Fruit fly (Drosophila melanogaster) whole organism, adult: ENCODE measurements around the gene ova.

ENCODE experiments used
- CG11617 ChIP-seq: fragments of 200-800 bp; sonication (Bioruptor generic); optimal IDR thresholded peaks from 2 replicates; lab custom pipeline; 2017; ENCODE audit warnings: mild to moderate bottlenecking, missing biosample characterization, missing genetic modification reagents, missing genetic modification characterization
- CG12768 ChIP-seq: fragments of 200-800 bp; sonication (Bioruptor generic); optimal IDR thresholded peaks from 2 replicates; lab custom pipeline; 2017; ENCODE audit warnings: missing biosample characterization, missing genetic modification characterization, mild to moderate bottlenecking, moderate library complexity, missing genetic modification reagents
- CG14711 ChIP-seq: fragments of 200-800 bp; sonication (Bioruptor generic); optimal IDR thresholded peaks from 2 replicates; lab custom pipeline; 2018; ENCODE audit warnings: missing biosample characterization, mild to moderate bottlenecking, missing genetic modification characterization, moderate library complexity
- CG1620 ChIP-seq: fragments of 200-800 bp; sonication (Bioruptor generic); optimal IDR thresholded peaks from 2 replicates; lab custom pipeline; 2016; ENCODE audit warnings: missing biosample characterization, missing genetic modification characterization
- CG33017 ChIP-seq: fragments of 200-800 bp; sonication (Bioruptor generic); optimal IDR thresholded peaks from 2 replicates; lab custom pipeline; 2018; ENCODE audit warnings: missing biosample characterization, mild to moderate bottlenecking, missing genetic modification characterization, moderate library complexity
- CG5204 ChIP-seq: fragments of 200-800 bp; sonication (Bioruptor generic); optimal IDR thresholded peaks from 2 replicates; lab custom pipeline; 2016; ENCODE audit warnings: missing biosample characterization, missing genetic modification characterization
- CG7045 ChIP-seq: fragments of 200-800 bp; sonication (Bioruptor generic); optimal IDR thresholded peaks from 2 replicates; lab custom pipeline; 2017; ENCODE audit warnings: missing biosample characterization, mild to moderate bottlenecking, missing genetic modification characterization
- CG7101 ChIP-seq: fragments of 200-800 bp; sonication (Bioruptor generic); optimal IDR thresholded peaks from 2 replicates; lab custom pipeline; 2018; ENCODE audit warnings: missing biosample characterization, mild to moderate bottlenecking, missing genetic modification characterization, moderate library complexity
- Clk ChIP-seq: fragments of 200-800 bp; sonication (Bioruptor generic); optimal IDR thresholded peaks from 2 replicates; lab custom pipeline; 2017; ENCODE audit warnings: missing biosample characterization, missing genetic modification characterization
- Crg-1 ChIP-seq: fragments of 200-800 bp; sonication (Bioruptor generic); optimal IDR thresholded peaks from 2 replicates; lab custom pipeline; 2016; ENCODE audit warnings: missing biosample characterization, missing genetic modification characterization
- Hr96 ChIP-seq: fragments of 200-800 bp; sonication (Bioruptor generic); optimal IDR thresholded peaks from 2 replicates; lab custom pipeline; 2016; ENCODE audit warnings: missing biosample characterization, missing genetic modification characterization
- Mnt ChIP-seq: fragments of 200-800 bp; sonication (Bioruptor generic); optimal IDR thresholded peaks from 2 replicates; lab custom pipeline; 2016; ENCODE audit warnings: missing biosample characterization, mild to moderate bottlenecking, missing genetic modification characterization
- bab1 ChIP-seq: fragments of 200-800 bp; sonication (Bioruptor generic); optimal IDR thresholded peaks from 3 replicates; lab custom pipeline; 2019; ENCODE audit warnings: missing biosample characterization, mild to moderate bottlenecking, missing genetic modification characterization, moderate library complexity
- cic ChIP-seq: fragments of 200-800 bp; sonication (Bioruptor generic); optimal IDR thresholded peaks from 2 replicates; lab custom pipeline; 2017; ENCODE audit warnings: missing biosample characterization, mild to moderate bottlenecking, missing genetic modification characterization, moderate library complexity
- cnc ChIP-seq, 2 experiments: fragments of >200 bp; optimal IDR thresholded peaks; 2 replicates each; lab custom pipeline; 2017
- kay ChIP-seq: fragments of 200-800 bp; sonication (Bioruptor generic); peaks from one replicate; lab custom pipeline; 2016; ENCODE audit warnings: missing biosample characterization, missing genetic modification characterization, borderline replicate concordance
- ovo ChIP-seq: fragments of 200-800 bp; sonication (Bioruptor generic); optimal IDR thresholded peaks from 2 replicates; lab custom pipeline; 2016; ENCODE audit warnings: missing biosample characterization, missing genetic modification characterization
- pad ChIP-seq: fragments of 200-800 bp; sonication (Bioruptor generic); optimal IDR thresholded peaks from 3 replicates; lab custom pipeline; 2017; ENCODE audit warnings: missing biosample characterization, missing genetic modification characterization, mild to moderate bottlenecking, moderate library complexity, missing genetic modification reagents
- tj ChIP-seq: fragments of 200-800 bp; sonication (Bioruptor generic); optimal IDR thresholded peaks from 3 replicates; lab custom pipeline; 2017; ENCODE audit warnings: missing biosample characterization, mild to moderate bottlenecking, missing genetic modification characterization, moderate library complexity
- toe ChIP-seq: fragments of 200-800 bp; sonication (Bioruptor generic); optimal IDR thresholded peaks from 2 replicates; lab custom pipeline; 2016; ENCODE audit warnings: missing biosample characterization, missing genetic modification characterization

ova gene

DNA sequence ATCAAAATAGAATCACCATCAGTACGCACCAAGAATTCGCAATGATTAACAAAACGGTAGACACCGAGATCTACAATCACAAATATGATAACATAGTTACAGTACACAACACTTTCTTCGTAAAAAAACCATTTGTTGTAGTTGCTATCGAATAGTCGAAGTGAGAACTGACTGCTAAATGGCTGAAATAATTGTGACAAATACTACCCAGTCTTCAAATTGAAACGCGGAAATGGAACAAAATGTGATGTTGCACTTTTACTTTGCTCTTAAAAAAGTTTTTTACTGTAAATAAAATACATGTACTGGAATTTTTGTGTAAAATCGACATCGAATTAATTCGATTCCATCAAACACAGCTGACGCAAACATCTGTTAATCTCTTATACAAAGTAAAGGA, at the start of gene ova:
Gene ova (minus strand): TSS at position 183 of the 400 bp plus-strand sequence.
- TF ChIP-seq tj (GFP tag; lab: Kevin White, UChicago) (no peak), kay (GFP tag; lab: Kevin White, UChicago) (no peak), bab1 (GFP tag; lab: Kevin White, UChicago) (no peak), Crg-1 (no peak), CG7101 (no peak), Hr96 (GFP tag; lab: Kevin White, UChicago) (no peak), CG14711 (tag; lab: Kevin White, UChicago) (no peak), cic (GFP tag; lab: Kevin White, UChicago) (no peak), ovo (GFP tag; lab: Kevin White, UChicago) (no peak), CG7045 (no peak)

DNA sequence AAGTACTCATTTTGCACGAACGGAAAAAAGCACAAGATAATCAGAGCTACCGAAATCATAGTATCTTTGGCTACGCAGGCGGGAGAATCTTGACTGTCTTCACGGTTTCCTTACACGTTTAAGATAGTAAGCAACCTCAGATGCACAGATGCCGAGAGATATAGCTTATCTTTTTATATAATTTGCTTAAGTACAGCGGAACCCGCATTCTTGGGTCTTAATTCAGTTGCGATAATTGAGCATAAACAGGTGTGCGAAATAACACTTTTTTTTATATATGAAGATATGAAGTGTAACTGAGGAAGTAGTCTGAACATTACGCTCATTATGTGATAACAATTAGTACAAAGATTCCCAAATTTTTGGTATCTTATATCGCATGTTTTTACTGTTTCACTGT, 49.3 kb upstream of the ova start, which contains the start of gene CG34043:
Gene CG34043 (minus strand): TSS at position 101 of the 400 bp plus-strand sequence.
- TF ChIP-seq Mnt (GFP tag; lab: Kevin White, UChicago) (no peak), CG5204 (GFP tag; lab: Kevin White, UChicago) (no peak), CG7101 (no peak), CG14711 (tag; lab: Kevin White, UChicago) (no peak), pad (GFP tag; lab: Kevin White, UChicago) (no peak), bab1 (GFP tag; lab: Kevin White, UChicago) (no peak), CG11617 (GFP tag; lab: Kevin White, UChicago) (no peak), toe (GFP tag; lab: Kevin White, UChicago) (no peak), cnc (optimal IDR thresholded peaks at IDR 0.05; lab: Kevin White, UChicago) (no peak)

DNA sequence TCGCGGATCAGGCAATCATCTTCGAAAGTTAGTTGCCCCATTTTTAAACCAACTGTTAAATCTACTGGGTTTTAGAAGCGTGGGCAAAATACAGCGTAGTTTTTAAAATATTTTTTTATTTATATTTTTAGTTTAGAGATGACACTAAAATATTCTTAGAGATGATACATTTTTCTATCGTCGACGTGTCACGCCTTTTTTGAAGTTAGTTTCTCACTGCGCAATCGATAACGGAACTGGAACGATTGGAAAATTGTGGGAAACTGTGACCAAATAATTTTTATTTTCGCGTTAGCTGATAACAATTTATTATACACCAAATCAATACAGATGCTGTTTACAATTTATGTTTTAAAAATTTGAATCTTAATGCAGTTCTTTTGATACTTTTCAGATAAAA, 47.2 kb upstream of the ova start, which contains the start of gene Utx:
Gene Utx (minus strand): TSS at position 154 of the 400 bp plus-strand sequence.
- TF ChIP-seq Mnt (GFP tag; lab: Kevin White, UChicago) (peak; percentile 5), toe (GFP tag; lab: Kevin White, UChicago) (no peak), CG5204 (GFP tag; lab: Kevin White, UChicago) (no peak), cnc (optimal IDR thresholded peaks at IDR 0.05; lab: Kevin White, UChicago) (no peak), CG12768 (GFP tag; lab: Kevin White, UChicago) (no peak), bab1 (GFP tag; lab: Kevin White, UChicago) (no peak), CG1620 (GFP tag; lab: Kevin White, UChicago) (peak; percentile 24), pad (GFP tag; lab: Kevin White, UChicago) (no peak)

DNA sequence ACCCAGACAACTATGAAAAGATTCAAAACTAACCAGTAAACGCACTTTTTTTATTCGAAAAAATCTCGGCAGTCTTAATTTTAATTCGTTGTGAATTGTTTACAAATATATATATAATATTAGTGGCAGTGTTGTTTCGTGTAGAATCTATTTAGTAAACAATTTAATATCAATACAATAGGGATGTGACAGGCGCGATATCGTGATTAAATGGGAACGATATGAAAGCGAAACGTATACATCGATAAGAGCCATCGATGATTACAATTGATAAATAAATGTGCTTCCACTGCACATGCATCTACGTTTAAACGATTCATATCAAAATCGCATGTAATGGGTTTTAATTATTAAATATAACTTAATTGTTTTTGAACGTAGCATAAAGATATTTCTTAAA, 45.9 kb upstream of the ova start:
- TF ChIP-seq toe (GFP tag; lab: Kevin White, UChicago): no peak
- no peak for TF ChIP-seq Mnt (GFP tag; lab: Kevin White, UChicago)
- peak; percentile 3 for TF ChIP-seq CG7101
- peak; percentile 41 for TF ChIP-seq CG1620 (GFP tag; lab: Kevin White, UChicago)
- no peak for TF ChIP-seq tj (GFP tag; lab: Kevin White, UChicago)
- no peak for TF ChIP-seq cnc (optimal IDR thresholded peaks at IDR 0.05; lab: Kevin White, UChicago)
- peak; percentile 71 for TF ChIP-seq kay (GFP tag; lab: Kevin White, UChicago)
- no peak for TF ChIP-seq CG5204 (GFP tag; lab: Kevin White, UChicago)
- no peak for TF ChIP-seq CG33017 (tag; lab: Kevin White, UChicago)
- no peak for TF ChIP-seq CG12768 (GFP tag; lab: Kevin White, UChicago)
- no peak for TF ChIP-seq CG14711 (tag; lab: Kevin White, UChicago)
- no peak for TF ChIP-seq Crg-1
- TF ChIP-seq cic (GFP tag; lab: Kevin White, UChicago): no peak
- no peak for TF ChIP-seq Clk (GFP tag; lab: Kevin White, UChicago)
- no peak for TF ChIP-seq Hr96 (GFP tag; lab: Kevin White, UChicago)
- TF ChIP-seq CG7045: no peak
- no peak for TF ChIP-seq pad (GFP tag; lab: Kevin White, UChicago)
- TF ChIP-seq ovo (GFP tag; lab: Kevin White, UChicago): no peak
- no peak for TF ChIP-seq CG11617 (GFP tag; lab: Kevin White, UChicago)
- TF ChIP-seq bab1 (GFP tag; lab: Kevin White, UChicago): peak; percentile 34

DNA sequence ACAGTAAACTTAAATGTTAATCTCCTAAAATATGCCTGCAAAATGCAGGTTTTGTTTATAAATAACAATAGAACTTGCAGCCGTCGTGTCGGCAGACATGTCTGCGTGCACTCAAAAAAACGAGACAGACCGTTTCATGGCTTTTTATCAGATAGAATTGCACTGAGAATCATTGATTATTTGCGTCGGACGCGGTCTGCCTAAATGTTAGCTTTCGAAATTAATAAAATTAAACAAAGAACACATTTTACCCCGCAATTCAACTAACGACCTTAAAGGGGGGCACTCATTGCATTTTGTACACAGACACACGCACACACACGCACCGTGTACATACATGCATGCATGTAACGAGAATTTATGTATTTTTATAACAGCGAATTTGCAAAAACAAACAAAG, 45.4 kb upstream of the ova start:
- TF ChIP-seq CG11617 (GFP tag; lab: Kevin White, UChicago) (peak; percentile 30), kay (GFP tag; lab: Kevin White, UChicago) (peak; percentile 70), tj (GFP tag; lab: Kevin White, UChicago) (peak; percentile 21), cic (GFP tag; lab: Kevin White, UChicago) (no peak), bab1 (GFP tag; lab: Kevin White, UChicago) (no peak), Mnt (GFP tag; lab: Kevin White, UChicago) (peak; percentile 51), CG12768 (GFP tag; lab: Kevin White, UChicago) (peak; percentile 32)

DNA sequence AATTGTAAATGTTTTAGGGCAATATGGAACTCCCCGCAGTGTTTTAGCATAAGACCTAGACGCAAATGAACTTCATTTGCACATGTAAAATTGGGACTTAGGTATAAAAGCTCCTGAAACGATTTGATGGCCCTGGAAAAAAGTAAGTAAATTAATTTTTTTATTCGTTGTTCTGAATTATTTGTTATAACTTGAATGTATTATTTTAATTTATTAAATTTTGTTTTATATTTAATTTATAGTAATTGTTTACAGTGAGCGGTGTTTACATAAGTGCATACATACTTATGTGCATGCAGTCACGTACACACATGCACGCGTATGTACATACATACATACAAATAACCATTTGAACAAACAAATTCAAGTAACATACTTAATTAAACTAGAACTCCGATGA, 44.9 kb upstream of the ova start:
- TF ChIP-seq CG1620 (GFP tag; lab: Kevin White, UChicago) (no peak), Crg-1 (no peak), CG5204 (GFP tag; lab: Kevin White, UChicago) (no peak), Hr96 (GFP tag; lab: Kevin White, UChicago) (no peak), CG12768 (GFP tag; lab: Kevin White, UChicago) (peak; percentile 29), pad (GFP tag; lab: Kevin White, UChicago) (no peak), cic (GFP tag; lab: Kevin White, UChicago) (no peak), CG33017 (tag; lab: Kevin White, UChicago) (no peak), CG7101 (peak; percentile 15), kay (GFP tag; lab: Kevin White, UChicago) (peak; percentile 45), CG11617 (GFP tag; lab: Kevin White, UChicago) (peak; percentile 50), bab1 (GFP tag; lab: Kevin White, UChicago) (peak; percentile 63), CG14711 (tag; lab: Kevin White, UChicago) (peak; percentile 64), Clk (GFP tag; lab: Kevin White, UChicago) (no peak), Mnt (GFP tag; lab: Kevin White, UChicago) (no peak), tj (GFP tag; lab: Kevin White, UChicago) (peak; percentile 25), CG7045 (peak; percentile 68), ovo (GFP tag; lab: Kevin White, UChicago) (no peak), cnc (optimal IDR thresholded peaks at IDR 0.05; lab: Kevin White, UChicago) (no peak), toe (GFP tag; lab: Kevin White, UChicago) (no peak)
